Worm (Caenorhabditis elegans): Measurements from ENCODE around the gene pdi-2.

DNA sequence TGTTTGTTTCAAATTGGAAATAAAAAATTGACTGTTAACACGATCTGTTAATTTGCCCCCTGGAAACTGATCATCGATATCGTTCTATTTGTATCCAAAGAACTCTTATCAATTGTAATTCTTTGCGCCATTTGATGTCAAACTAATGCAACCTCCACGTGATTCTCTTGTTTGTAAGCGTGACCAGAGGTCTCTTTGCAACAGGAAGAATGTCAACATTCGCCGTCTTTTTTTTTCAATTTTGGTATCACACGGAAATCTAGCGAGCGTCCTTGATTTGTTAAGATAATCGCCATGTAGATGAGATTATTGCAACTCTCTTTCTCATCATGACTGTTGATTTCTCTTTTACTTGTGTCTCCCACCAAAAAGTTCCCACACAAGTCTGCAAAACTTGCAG, 5.0 kb downstream of the pdi-2 start:
- TF ChIP-seq nhr-77 (tag; optimal IDR thresholded peaks at IDR 0.05): no peak
- no peak for TF ChIP-seq fos-1 (tag; optimal IDR thresholded peaks at IDR 0.05)
- TF ChIP-seq elt-3 (tag; optimal IDR thresholded peaks at IDR 0.05): peak; percentile 40 to 99 (median 90)
- TF ChIP-seq nhr-12 (tag; optimal IDR thresholded peaks at IDR 0.05): no peak
- no peak for TF ChIP-seq fkh-10 (GFP tag; optimal IDR thresholded peaks at IDR 0.05)
- no peak for TF ChIP-seq unc-86 (tag; optimal IDR thresholded peaks at IDR 0.05)
- TF ChIP-seq aha-1 (tag; optimal IDR thresholded peaks at IDR 0.05): no peak
- TF ChIP-seq lin-39 (tag; optimal IDR thresholded peaks at IDR 0.05): no peak
- TF ChIP-seq dsc-1 (tag; optimal IDR thresholded peaks at IDR 0.05): no peak
- TF ChIP-seq nhr-76 (tag; optimal IDR thresholded peaks at IDR 0.05): no peak
- no peak for TF ChIP-seq efl-3 (GFP tag; optimal IDR thresholded peaks at IDR 0.05)
- peak; percentile 37 for TF ChIP-seq jun-1 (tag; optimal IDR thresholded peaks at IDR 0.05)
- no peak for TF ChIP-seq lin-15B (tag; optimal IDR thresholded peaks at IDR 0.05)
